Worm (Caenorhabditis elegans): Measurements from ENCODE around the gene Y73B6BL.23.

The Y73B6BL.23 gene

DNA sequence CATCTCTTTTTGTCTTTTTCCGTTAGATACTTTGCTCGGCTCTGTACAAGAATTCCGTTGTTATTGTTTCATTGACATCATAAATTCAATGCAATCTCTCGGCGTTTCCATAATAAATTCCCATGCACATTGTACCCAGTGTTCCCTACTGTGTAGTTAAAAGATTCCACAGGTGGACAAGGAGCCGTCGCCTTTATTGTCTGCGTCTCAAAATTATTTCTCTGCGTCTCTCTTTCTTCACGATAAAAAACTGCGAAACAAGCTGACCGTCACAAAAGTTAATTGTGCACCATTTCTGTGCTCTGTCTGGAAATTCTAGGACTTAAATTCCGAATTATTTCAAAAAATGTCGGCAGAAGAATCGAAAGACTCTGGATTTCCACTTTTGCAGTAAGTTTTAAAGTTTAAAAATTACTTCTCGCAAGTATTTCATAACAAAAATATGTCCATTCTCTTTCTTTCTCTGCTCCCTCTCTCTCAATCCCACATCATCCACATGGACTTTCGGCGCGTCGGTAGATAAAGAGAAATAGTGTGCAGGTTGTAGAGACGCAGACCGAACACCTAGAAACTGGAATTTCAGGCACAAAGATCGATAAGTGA lies 23.2 kb upstream of the Y73B6BL.23 start:
- TF ChIP-seq sem-2 (GFP tag; optimal IDR thresholded peaks at IDR 0.05) (no peak), ceh-83 (GFP tag; optimal IDR thresholded peaks at IDR 0.05) (peak; percentile 54)

DNA sequence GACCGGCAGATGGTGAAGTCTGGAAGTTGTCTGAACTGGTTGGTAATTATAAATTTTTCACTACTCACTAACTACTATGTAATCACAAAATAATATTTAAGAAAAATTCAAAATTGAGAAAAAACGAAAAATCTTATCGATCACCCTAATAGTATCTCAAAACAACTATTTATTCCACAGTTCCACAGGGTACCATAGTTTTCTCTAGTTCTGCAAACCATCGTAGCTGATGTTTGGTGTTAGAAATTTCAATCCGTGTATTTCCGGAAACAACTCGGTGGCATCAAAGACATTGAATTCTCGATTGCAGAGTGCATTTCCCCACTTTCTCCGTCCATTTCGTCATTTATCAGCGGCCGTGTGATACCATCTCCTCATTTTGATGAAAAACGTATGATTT lies 22.7 kb upstream of the Y73B6BL.23 start, which contains the start of gene Y73B6BL.31:
Y73B6BL.31 (plus strand) TSS at position 301 of the 400 bp plus-strand sequence.
- TF ChIP-seq zip-8 (tag; optimal IDR thresholded peaks at IDR 0.05) (no peak), flh-1 (GFP tag; optimal IDR thresholded peaks at IDR 0.05) (no peak), ceh-39 (tag; optimal IDR thresholded peaks at IDR 0.05) (no peak)

DNA sequence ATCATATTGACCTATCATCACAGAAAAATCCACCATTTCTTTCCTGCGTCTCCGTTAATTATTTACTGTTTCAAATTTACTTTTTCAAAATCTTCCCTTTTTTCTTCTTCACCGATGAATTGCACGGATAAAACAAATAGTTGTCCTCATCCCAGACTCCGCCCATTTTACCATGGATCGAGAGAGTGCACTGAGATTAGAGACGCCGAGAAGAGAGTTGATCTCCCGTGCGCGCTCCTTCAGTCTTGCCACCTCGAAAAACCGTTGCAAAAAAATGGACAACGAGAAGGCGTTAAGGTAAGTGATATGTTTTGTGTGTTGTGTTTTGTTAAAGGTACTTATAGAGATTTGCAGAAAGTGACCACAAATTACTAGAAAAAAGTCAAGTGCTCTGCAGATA lies 19.2 kb upstream of the Y73B6BL.23 start, which contains the start of gene dlc-5:
dlc-5 (plus strand) TSS at position 154 of the 400 bp plus-strand sequence.
- TF ChIP-seq ztf-11 (tag; optimal IDR thresholded peaks at IDR 0.05) (no peak), pha-4 (tag; optimal IDR thresholded peaks at IDR 0.05) (no peak), nhr-76 (tag; optimal IDR thresholded peaks at IDR 0.05) (no peak), elt-3 (tag; optimal IDR thresholded peaks at IDR 0.05) (no peak), ceh-39 (tag; optimal IDR thresholded peaks at IDR 0.05) (no peak), sptf-1 (tag; optimal IDR thresholded peaks at IDR 0.05) (no peak), lsy-2 (tag; optimal IDR thresholded peaks at IDR 0.05) (no peak), lin-32 (GFP tag; optimal IDR thresholded peaks at IDR 0.05) (no peak), ham-2 (GFP tag; optimal IDR thresholded peaks at IDR 0.05) (no peak), unc-39 (tag; optimal IDR thresholded peaks at IDR 0.05) (no peak), unc-62 (GFP tag; optimal IDR thresholded peaks at IDR 0.05) (no peak), flh-1 (GFP tag; optimal IDR thresholded peaks at IDR 0.05) (no peak), hlh-1 (tag; optimal IDR thresholded peaks at IDR 0.05) (no peak)

DNA sequence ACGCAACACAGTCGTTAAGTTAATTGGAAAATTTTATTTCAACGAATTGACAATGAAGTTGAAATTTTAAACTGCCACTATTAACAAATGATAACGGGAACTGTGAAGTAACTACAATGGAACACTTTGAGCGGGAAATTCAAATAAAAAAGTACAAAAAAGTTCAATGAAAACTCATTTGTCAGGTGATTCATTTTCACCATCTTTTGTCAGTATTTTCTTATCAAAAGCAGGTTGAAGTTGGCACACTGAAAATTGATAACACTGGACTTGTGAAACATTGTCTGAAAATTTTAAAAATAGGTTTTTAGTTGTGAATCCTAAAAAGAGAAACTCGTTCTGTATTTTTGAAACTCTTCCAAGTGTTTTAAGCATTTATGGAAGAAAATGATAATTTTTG lies 14.5 kb upstream of the Y73B6BL.23 start:
- TF ChIP-seq nhr-2 (tag; optimal IDR thresholded peaks at IDR 0.05), result no peak
- no peak for TF ChIP-seq flh-1 (GFP tag; optimal IDR thresholded peaks at IDR 0.05)
- no peak for TF ChIP-seq mls-2 (tag; optimal IDR thresholded peaks at IDR 0.05)
- no peak for TF ChIP-seq hlh-1 (tag; optimal IDR thresholded peaks at IDR 0.05)
- no peak for TF ChIP-seq unc-62 (GFP tag; optimal IDR thresholded peaks at IDR 0.05)
- TF ChIP-seq tbx-8 (GFP tag; optimal IDR thresholded peaks at IDR 0.05), result no peak
- no peak for TF ChIP-seq nhr-12 (tag; optimal IDR thresholded peaks at IDR 0.05)
- TF ChIP-seq pha-4 (tag; optimal IDR thresholded peaks at IDR 0.05), result no peak
- no peak for TF ChIP-seq ztf-11 (tag; optimal IDR thresholded peaks at IDR 0.05)
- TF ChIP-seq nhr-28 (tag; optimal IDR thresholded peaks at IDR 0.05), result no peak
- no peak for TF ChIP-seq zip-8 (tag; optimal IDR thresholded peaks at IDR 0.05)
- TF ChIP-seq sptf-1 (tag; optimal IDR thresholded peaks at IDR 0.05), result no peak
- no peak for TF ChIP-seq mep-1 (tag; optimal IDR thresholded peaks at IDR 0.05)
- TF ChIP-seq nhr-237 (tag; optimal IDR thresholded peaks at IDR 0.05), result no peak

DNA sequence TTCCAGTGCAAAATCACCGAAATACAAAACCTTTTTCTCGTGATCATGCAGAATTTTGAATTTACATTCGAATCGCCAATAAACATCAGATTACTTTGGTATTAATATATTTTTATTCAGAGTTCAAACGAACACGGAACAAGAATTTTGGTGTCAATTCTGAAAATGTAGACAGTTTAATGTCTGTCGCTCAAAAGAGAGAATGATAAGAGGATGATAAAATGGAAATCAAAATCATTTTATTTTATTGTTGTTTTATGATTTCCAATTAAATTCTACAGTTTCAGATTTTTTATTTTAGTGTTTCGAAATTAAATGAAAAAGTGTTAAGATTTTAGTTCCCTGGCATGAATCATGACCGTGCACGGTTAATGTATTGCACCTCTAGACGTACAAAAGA lies 13.5 kb upstream of the Y73B6BL.23 start:
- TF ChIP-seq ham-2 (GFP tag; optimal IDR thresholded peaks at IDR 0.05) (no peak), sptf-1 (tag; optimal IDR thresholded peaks at IDR 0.05) (no peak), mls-2 (tag; optimal IDR thresholded peaks at IDR 0.05) (no peak), mab-5 (tag; optimal IDR thresholded peaks at IDR 0.05) (no peak), ceh-39 (tag; optimal IDR thresholded peaks at IDR 0.05) (no peak), nhr-76 (tag; optimal IDR thresholded peaks at IDR 0.05) (no peak), cnd-1 (tag; optimal IDR thresholded peaks at IDR 0.05) (no peak), nhr-12 (tag; optimal IDR thresholded peaks at IDR 0.05) (no peak), sem-2 (GFP tag; optimal IDR thresholded peaks at IDR 0.05) (no peak), mep-1 (tag; optimal IDR thresholded peaks at IDR 0.05) (no peak), bed-3 (GFP tag; optimal IDR thresholded peaks at IDR 0.05) (no peak), nhr-2 (tag; optimal IDR thresholded peaks at IDR 0.05) (no peak), snpc-4 (tag; optimal IDR thresholded peaks at IDR 0.05) (no peak), ceh-83 (GFP tag; optimal IDR thresholded peaks at IDR 0.05) (no peak), unc-39 (tag; optimal IDR thresholded peaks at IDR 0.05) (no peak), lin-32 (GFP tag; optimal IDR thresholded peaks at IDR 0.05) (no peak), ces-1 (GFP tag; optimal IDR thresholded peaks at IDR 0.05) (no peak), ztf-11 (tag; optimal IDR thresholded peaks at IDR 0.05) (no peak), blmp-1 (tag; optimal IDR thresholded peaks at IDR 0.05) (no peak), hlh-1 (tag; optimal IDR thresholded peaks at IDR 0.05) (no peak)

DNA sequence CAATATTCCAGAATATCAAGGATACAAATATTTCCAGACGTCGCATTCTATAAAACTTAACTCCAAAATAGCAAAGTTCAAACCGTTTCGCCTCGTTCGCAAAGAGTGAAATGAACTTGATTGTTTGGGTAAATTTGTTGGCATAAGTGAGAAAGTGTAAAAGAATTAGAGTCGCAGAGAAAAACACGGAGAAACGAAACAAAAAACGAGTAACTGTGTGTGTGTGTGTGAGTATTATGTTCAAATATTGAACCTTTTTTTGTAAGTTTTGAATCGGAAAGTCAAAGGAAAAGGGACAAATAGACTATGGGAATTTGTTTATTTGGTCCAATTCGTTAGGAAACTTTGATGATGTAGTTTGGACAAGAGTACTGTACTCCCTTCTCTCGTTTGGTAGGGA lies 12.7 kb upstream of the Y73B6BL.23 start, which contains the start of gene acp-7:
acp-7 (minus strand) TSS at position 101 of the 400 bp plus-strand sequence.
- TF ChIP-seq unc-39 (tag; optimal IDR thresholded peaks at IDR 0.05) (no peak), lin-32 (GFP tag; optimal IDR thresholded peaks at IDR 0.05) (no peak), zip-8 (tag; optimal IDR thresholded peaks at IDR 0.05) (no peak), lin-13 (tag; optimal IDR thresholded peaks at IDR 0.05) (no peak), sptf-1 (tag; optimal IDR thresholded peaks at IDR 0.05) (no peak), lsy-2 (tag; optimal IDR thresholded peaks at IDR 0.05) (no peak), ztf-11 (tag; optimal IDR thresholded peaks at IDR 0.05) (no peak), unc-62 (GFP tag; optimal IDR thresholded peaks at IDR 0.05) (no peak), nhr-237 (tag; optimal IDR thresholded peaks at IDR 0.05) (no peak), bed-3 (GFP tag; optimal IDR thresholded peaks at IDR 0.05) (no peak), snpc-4 (tag; optimal IDR thresholded peaks at IDR 0.05) (no peak), unc-120 (tag; optimal IDR thresholded peaks at IDR 0.05; ENCODE audit: poor library complexity, severe bottlenecking) (no peak), drap-1 (GFP tag; optimal IDR thresholded peaks at IDR 0.05) (no peak), nhr-28 (tag; optimal IDR thresholded peaks at IDR 0.05) (no peak), ceh-39 (tag; optimal IDR thresholded peaks at IDR 0.05) (no peak), ham-2 (GFP tag; optimal IDR thresholded peaks at IDR 0.05) (no peak), nhr-2 (tag; optimal IDR thresholded peaks at IDR 0.05) (no peak), cnd-1 (tag; optimal IDR thresholded peaks at IDR 0.05) (no peak), M03D4.4 (tag; optimal IDR thresholded peaks at IDR 0.05) (no peak), pha-4 (tag; optimal IDR thresholded peaks at IDR 0.05) (no peak)

All from whole organism, mixed stage, embryonic.